Fruit fly (Drosophila melanogaster) whole organism, embryonic: ENCODE data around the gene CG32036.

Experiments
- Antp ChIP-seq: fragments of 200-800 bp; sonication (Bioruptor generic); optimal IDR thresholded peaks from 3 replicates; lab custom pipeline; 2016; ENCODE audit warnings: missing biosample characterization, missing genetic modification characterization
- B-H2 ChIP-seq: fragments of 200-800 bp; sonication (Bioruptor generic); optimal IDR thresholded peaks from 2 replicates; lab custom pipeline; 2018; ENCODE audit warnings: missing biosample characterization, mild to moderate bottlenecking, missing genetic modification characterization
- BtbVII ChIP-seq: fragments of 200-800 bp; sonication (Bioruptor generic); optimal IDR thresholded peaks from 3 replicates; lab custom pipeline; 2017; ENCODE audit warnings: missing biosample characterization, mild to moderate bottlenecking, missing genetic modification characterization
- CG10321 ChIP-seq: fragments of 200-800 bp; sonication (Bioruptor generic); IDR thresholded peaks from 2 replicates; pipeline ENCODE4 v1.3.6; 2022; ENCODE audit warnings: missing biosample characterization, missing genetic modification characterization
- CG10462 ChIP-seq: fragments of 200-800 bp; sonication (Bioruptor generic); optimal IDR thresholded peaks from 2 replicates; lab custom pipeline; 2016; ENCODE audit warnings: missing biosample characterization, missing genetic modification characterization
- CG12155 ChIP-seq: fragments of 200-800 bp; sonication (Bioruptor generic); optimal IDR thresholded peaks from 3 replicates; lab custom pipeline; 2016; ENCODE audit warnings: missing biosample characterization, missing genetic modification characterization
- CG12659 ChIP-seq: fragments of 200-800 bp; sonication (Bioruptor generic); optimal IDR thresholded peaks from 3 replicates; lab custom pipeline; 2017; ENCODE audit warnings: mild to moderate bottlenecking, missing biosample characterization, missing genetic modification reagents, missing genetic modification characterization
- CG14441 ChIP-seq: fragments of 200-800 bp; sonication (Bioruptor generic); IDR thresholded peaks from 2 replicates; pipeline ENCODE4 v1.3.6; 2022; ENCODE audit warnings: missing biosample characterization, missing genetic modification characterization
- CG14667 ChIP-seq: fragments of 200-800 bp; sonication (Bioruptor generic); IDR thresholded peaks from 2 replicates; pipeline ENCODE4 v1.3.6; 2022; ENCODE audit warnings: missing biosample characterization, missing genetic modification characterization
- CG15269 ChIP-seq: fragments of 200-800 bp; sonication (Bioruptor generic); optimal IDR thresholded peaks from 2 replicates; lab custom pipeline; 2018; ENCODE audit warnings: missing biosample characterization, mild to moderate bottlenecking, missing genetic modification characterization, moderate library complexity
- CG15479 ChIP-seq: fragments of 200-800 bp; sonication (Bioruptor generic); optimal IDR thresholded peaks from 3 replicates; lab custom pipeline; 2019; ENCODE audit warnings: missing biosample characterization, mild to moderate bottlenecking, missing genetic modification characterization, moderate library complexity
- CG15514 ChIP-seq: fragments of 200-800 bp; sonication (Bioruptor generic); optimal IDR thresholded peaks from 3 replicates; lab custom pipeline; 2017; ENCODE audit warnings: missing biosample characterization, missing genetic modification characterization, mild to moderate bottlenecking, moderate library complexity, missing genetic modification reagents
- CG16863 ChIP-seq: fragments of 200-800 bp; sonication (Bioruptor generic); optimal IDR thresholded peaks from 3 replicates; lab custom pipeline; 2016; ENCODE audit warnings: missing biosample characterization, missing genetic modification characterization
- CG2116 ChIP-seq: fragments of 200-800 bp; sonication (Bioruptor generic); optimal IDR thresholded peaks from 3 replicates; lab custom pipeline; 2018; ENCODE audit warnings: missing biosample characterization, mild to moderate bottlenecking, missing genetic modification characterization
- CG4617 ChIP-seq: fragments of 200-800 bp; sonication (Bioruptor generic); optimal IDR thresholded peaks from 3 replicates; lab custom pipeline; 2016; ENCODE audit warnings: missing biosample characterization, missing genetic modification characterization, borderline replicate concordance
- CG4730 ChIP-seq: fragments of 200-800 bp; sonication (Bioruptor generic); IDR thresholded peaks from 2 replicates; pipeline ENCODE4 v1.3.6; 2022; ENCODE audit warnings: missing biosample characterization, missing genetic modification characterization
- CG7372 ChIP-seq: fragments of 200-800 bp; sonication (Bioruptor generic); IDR thresholded peaks from 2 replicates; pipeline ENCODE4 v1.3.6; 2022; ENCODE audit warnings: missing biosample characterization, missing genetic modification characterization
- CG7745 ChIP-seq: fragments of 200-800 bp; sonication (Bioruptor generic); optimal IDR thresholded peaks from 2 replicates; lab custom pipeline; 2018; ENCODE audit warnings: missing biosample characterization, mild to moderate bottlenecking, missing genetic modification characterization, moderate library complexity
- CG7786 ChIP-seq: fragments of 200-800 bp; sonication (Bioruptor generic); optimal IDR thresholded peaks from 2 replicates; lab custom pipeline; 2016; ENCODE audit warnings: missing biosample characterization, missing genetic modification characterization
- Eip74EF ChIP-seq, 2 experiments: fragments of 200-800 bp in 1 of 2; fragments of >200 bp in 1 of 2; sonication (Bioruptor generic) in 1 of 2; optimal IDR thresholded peaks; 2 replicates each; lab custom pipeline; 2017 to 2019; ENCODE audit warnings: missing biosample characterization in 2 of 2, missing genetic modification characterization in 2 of 2, mild to moderate bottlenecking in 1 of 2, moderate library complexity in 1 of 2
- Fer1 ChIP-seq: fragments of 200-800 bp; sonication (Bioruptor generic); optimal IDR thresholded peaks from 2 replicates; lab custom pipeline; 2017; ENCODE audit warnings: missing biosample characterization, mild to moderate bottlenecking, missing genetic modification characterization
- HHEX ChIP-seq: fragments of 200-800 bp; sonication (Bioruptor generic); optimal IDR thresholded peaks from 3 replicates; lab custom pipeline; 2017; ENCODE audit warnings: missing biosample characterization, mild to moderate bottlenecking, missing genetic modification characterization, missing genetic modification reagents
- MBD-R2 ChIP-seq: fragments of 200-800 bp; sonication (Bioruptor generic); IDR thresholded peaks from 2 replicates; pipeline ENCODE4 v1.3.6; 2022; ENCODE audit warnings: missing biosample characterization, missing genetic modification characterization
- Mad ChIP-seq: fragments of 200-800 bp; sonication (Bioruptor generic); optimal IDR thresholded peaks from 2 replicates; lab custom pipeline; 2016; ENCODE audit warnings: missing biosample characterization, missing genetic modification characterization
- NC2α ChIP-seq: fragments of 200-800 bp; sonication (Bioruptor generic); optimal IDR thresholded peaks from 2 replicates; lab custom pipeline; 2016; ENCODE audit warnings: missing biosample characterization, missing genetic modification characterization
- NC2β ChIP-seq: fragments of 200-800 bp; sonication (Bioruptor generic); optimal IDR thresholded peaks from 2 replicates; lab custom pipeline; 2016; ENCODE audit warnings: missing biosample characterization, missing genetic modification characterization
- PHDP ChIP-seq: fragments of 200-800 bp; sonication (Bioruptor generic); optimal IDR thresholded peaks from 3 replicates; lab custom pipeline; 2018; ENCODE audit warnings: missing biosample characterization, mild to moderate bottlenecking, missing genetic modification characterization, moderate library complexity
- Sox102F ChIP-seq: fragments of 200-800 bp; sonication (Bioruptor generic); optimal IDR thresholded peaks from 2 replicates; lab custom pipeline; 2018; ENCODE audit warnings: missing biosample characterization, mild to moderate bottlenecking, missing genetic modification characterization, moderate library complexity
- Spps ChIP-seq: fragments of 200-800 bp; sonication (Bioruptor generic); optimal IDR thresholded peaks from 2 replicates; lab custom pipeline; 2018; ENCODE audit warnings: missing biosample characterization, mild to moderate bottlenecking, missing genetic modification characterization
- Ssrp ChIP-seq: fragments of 200-800 bp; sonication (Bioruptor generic); optimal IDR thresholded peaks from 2 replicates; lab custom pipeline; 2018; ENCODE audit warnings: missing biosample characterization, mild to moderate bottlenecking, missing genetic modification characterization, moderate library complexity
- TFAM ChIP-seq: fragments of 200-800 bp; sonication (Bioruptor generic); optimal IDR thresholded peaks from 2 replicates; lab custom pipeline; 2017; ENCODE audit warnings: missing biosample characterization, missing genetic modification characterization, inconsistent platforms
- cato ChIP-seq: fragments of 200-800 bp; sonication (Bioruptor generic); optimal IDR thresholded peaks from 2 replicates; lab custom pipeline; 2016; ENCODE audit warnings: missing biosample characterization, missing genetic modification characterization, borderline replicate concordance
- chinmo ChIP-seq: fragments of 200-800 bp; sonication (Bioruptor generic); IDR thresholded peaks from 4 replicates; pipeline ENCODE4 v1.3.6; 2022; ENCODE audit warnings: missing biosample characterization, missing genetic modification characterization; ENCODE audit not compliant: partially characterized antibody
- disco-r ChIP-seq: fragments of 200-800 bp; sonication (Bioruptor generic); optimal IDR thresholded peaks from 2 replicates; lab custom pipeline; 2016; ENCODE audit warnings: missing biosample characterization, missing genetic modification characterization
- emc ChIP-seq: fragments of 200-800 bp; sonication (Bioruptor generic); optimal IDR thresholded peaks from 2 replicates; lab custom pipeline; 2016; ENCODE audit warnings: missing biosample characterization, missing genetic modification characterization
- ems ChIP-seq: fragments of 200-800 bp; sonication (Bioruptor generic); optimal IDR thresholded peaks from 3 replicates; lab custom pipeline; 2016; ENCODE audit warnings: missing biosample characterization, missing genetic modification characterization
- eyg ChIP-seq: fragments of 200-800 bp; sonication (Bioruptor generic); optimal IDR thresholded peaks from 3 replicates; lab custom pipeline; 2016; ENCODE audit warnings: missing biosample characterization, missing genetic modification characterization
- fd3F ChIP-seq: fragments of 200-800 bp; sonication (Bioruptor generic); optimal IDR thresholded peaks from 2 replicates; lab custom pipeline; 2018; ENCODE audit warnings: missing biosample characterization, mild to moderate bottlenecking, missing genetic modification characterization, moderate library complexity
- grn ChIP-seq: fragments of 200-800 bp; sonication (Bioruptor generic); optimal IDR thresholded peaks from 3 replicates; lab custom pipeline; 2017; ENCODE audit warnings: missing biosample characterization, missing genetic modification characterization
- jigr1 ChIP-seq: fragments of 200-800 bp; sonication (Bioruptor generic); IDR thresholded peaks from 3 replicates; pipeline ENCODE4 v1.3.6; 2022; ENCODE audit warnings: missing biosample characterization, missing genetic modification characterization
- klu ChIP-seq: fragments of 200-800 bp; sonication (Bioruptor generic); IDR thresholded peaks from 2 replicates; pipeline ENCODE4 v1.3.6; 2022; ENCODE audit warnings: missing biosample characterization, missing genetic modification characterization
- kni ChIP-seq: fragments of 200-800 bp; sonication (Bioruptor generic); optimal IDR thresholded peaks from 3 replicates; lab custom pipeline; 2017; ENCODE audit warnings: mild to moderate bottlenecking, missing biosample characterization, missing genetic modification reagents, missing genetic modification characterization
- oc ChIP-seq: fragments of 200-800 bp; sonication (Bioruptor generic); optimal IDR thresholded peaks from 2 replicates; lab custom pipeline; 2018; ENCODE audit warnings: missing biosample characterization, mild to moderate bottlenecking, missing genetic modification characterization, moderate library complexity
- pros ChIP-seq: fragments of 200-800 bp; sonication (Bioruptor generic); optimal IDR thresholded peaks from 3 replicates; lab custom pipeline; 2019; ENCODE audit warnings: missing biosample characterization, mild to moderate bottlenecking, missing genetic modification characterization, moderate library complexity
- rib ChIP-seq: fragments of 200-800 bp; sonication (Bioruptor generic); IDR thresholded peaks from 2 replicates; pipeline ENCODE4 v1.3.6; 2022; ENCODE audit warnings: missing biosample characterization, missing genetic modification characterization
- ro ChIP-seq: fragments of 200-800 bp; sonication (Bioruptor generic); IDR thresholded peaks from 2 replicates; pipeline ENCODE4 v1.3.6; 2022; ENCODE audit warnings: missing biosample characterization, missing genetic modification characterization
- schlank ChIP-seq: fragments of 200-800 bp; sonication (Bioruptor generic); optimal IDR thresholded peaks from 2 replicates; lab custom pipeline; 2018; ENCODE audit warnings: missing biosample characterization, mild to moderate bottlenecking, missing genetic modification characterization
- sd ChIP-seq: fragments of 200-800 bp; sonication (Bioruptor generic); optimal IDR thresholded peaks from 3 replicates; lab custom pipeline; 2018; ENCODE audit warnings: missing biosample characterization, mild to moderate bottlenecking, missing genetic modification characterization, moderate library complexity
- sisA ChIP-seq: fragments of 200-800 bp; sonication (Bioruptor generic); IDR thresholded peaks from 2 replicates; pipeline ENCODE4 v1.3.6; 2022; ENCODE audit warnings: missing biosample characterization, missing genetic modification characterization
- tap ChIP-seq: fragments of 200-800 bp; optimal IDR thresholded peaks from 3 replicates; lab custom pipeline; 2019; ENCODE audit warnings: missing biosample characterization, mild to moderate bottlenecking, missing genetic modification characterization, moderate library complexity

Gene CG32036

dm6 chr3L:9441907-9442479 lies 47.0 kb downstream of the CG32036 start, which contains the start of the genes Bet3 and Nf-YA (continued):
- TF ChIP-seq pros (no peak), schlank (no peak), CG15269 (tag; lab: Kevin White, UChicago) (peak; percentile 39), CG15514 (peak; percentile 82), Eip74EF (GFP tag; optimal IDR thresholded peaks at IDR 0.05; lab: Kevin White, UChicago) (no peak), fd3F (GFP tag; lab: Kevin White, UChicago) (no peak), disco-r (GFP tag; lab: Kevin White, UChicago) (no peak), Sox102F (GFP tag; lab: Kevin White, UChicago) (peak; percentile 4), CG4730 (GFP tag; lab: Robert Waterston, UW) (0 out of 2 replicates have a peak, but pooled peaks have one; percentile 19), ems (GFP tag; lab: Kevin White, UChicago) (peak; percentile 29), PHDP (tag; lab: Kevin White, UChicago) (no peak), CG4617 (peak; percentile 90), eyg (no peak), CG12155 (GFP tag; lab: Kevin White, UChicago) (peak; percentile 42), NC2β (GFP tag; lab: Kevin White, UChicago) (peak; percentile 25), MBD-R2 (GFP tag; lab: Robert Waterston, UW) (peak; percentile 95), CG10321 (GFP tag; lab: Robert Waterston, UW) (no peak), jigr1 (GFP tag; lab: Robert Waterston, UW) (peak; percentile 20; the same call in 1 of the 3 replicates), Ssrp (peak; percentile 44), Fer1 (peak; percentile 3), TFAM (GFP tag; lab: Kevin White, UChicago) (no peak), sd (tag; lab: Kevin White, UChicago) (peak; percentile 38), NC2α (GFP tag; lab: Kevin White, UChicago) (no peak), B-H2 (GFP tag; lab: Kevin White, UChicago) (peak; percentile 69), grn (GFP tag; lab: Kevin White, UChicago) (no peak), HHEX (GFP tag; lab: Kevin White, UChicago) (peak; percentile 12), oc (no peak), chinmo (0 out of 4 replicates have a peak, but pooled peaks have one; percentile 46), sisA (GFP tag; lab: Robert Waterston, UW) (peak; percentile 71), CG15479 (GFP tag; lab: Kevin White, UChicago) (no peak), CG7372 (peak; percentile 60; the same call in 1 of the 2 replicates), Mad (GFP tag; lab: Kevin White, UChicago) (no peak), CG14667 (no peak; the same call in 1 of the 2 replicates), CG7745 (tag; lab: Kevin White, UChicago) (no peak), kni (GFP tag; lab: Kevin White, UChicago) (no peak), CG14441 (peak; percentile 59), Antp (GFP tag; lab: Kevin White, UChicago) (peak; percentile 61), CG7786 (GFP tag; lab: Kevin White, UChicago) (peak; percentile 51), rib (GFP tag; lab: Robert Waterston, UW) (peak; percentile 35; the same call in 1 of the 2 replicates), tap (no peak), CG10462 (no peak), emc (GFP tag; lab: Kevin White, UChicago) (no peak), klu (GFP tag; lab: Robert Waterston, UW) (no peak), CG12659 (GFP tag; lab: Kevin White, UChicago) (peak; percentile 65), BtbVII (GFP tag; lab: Kevin White, UChicago) (no peak), CG2116 (GFP tag; lab: Kevin White, UChicago) (peak; percentile 96), Spps (no peak), cato (GFP tag; lab: Kevin White, UChicago) (no peak), CG16863 (no peak), ro (GFP tag; lab: Robert Waterston, UW) (no peak)
